Worm (Caenorhabditis elegans) whole organism, young adult: ENCODE results near the gene lgc-22.

ENCODE experiments used
- C17E4.6 ChIP-seq: fragments of 200-800 bp; sonication (Bioruptor generic); IDR thresholded peaks from 2 replicates; pipeline ENCODE4 v1.3.6; 2022; ENCODE audit warnings: missing genetic modification reagents, missing genetic modification characterization, missing compliant biosample characterization
- F23B12.7 ChIP-seq: sonication (generic microtip); optimal IDR thresholded peaks from 2 replicates; lab custom pipeline; 2017; ENCODE audit warnings: missing genetic modification characterization, mild to moderate bottlenecking, missing compliant biosample characterization, antibody characterized with exemption, moderate library complexity; ENCODE audit not compliant: insufficient read depth
- F57A8.1 ChIP-seq: fragments of 200-800 bp; sonication (Bioruptor generic); optimal IDR thresholded peaks from 2 replicates; lab custom pipeline; 2018; ENCODE audit warnings: mild to moderate bottlenecking, missing genetic modification characterization, moderate library complexity, missing compliant biosample characterization
- bed-1 ChIP-seq: fragments of 200-800 bp; sonication (Bioruptor generic); IDR thresholded peaks from 2 replicates; pipeline ENCODE4 v1.3.6; 2022; ENCODE audit warnings: missing genetic modification reagents, missing genetic modification characterization, missing compliant biosample characterization
- cebp-1 ChIP-seq, 2 experiments: fragments of 200-800 bp in 1 of 2; sonication (Bioruptor generic) in 1 of 2; sonication (generic microtip) in 1 of 2; IDR thresholded peaks in 1 of 2; optimal IDR thresholded peaks in 1 of 2; 2 replicates each; pipeline versions ENCODE4 v1.3.6 to Lab custom; 2017 to 2022; ENCODE audit warnings: missing compliant biosample characterization in 2 of 2, missing genetic modification characterization in 2 of 2, mild to moderate bottlenecking in 1 of 2, missing genetic modification reagents in 1 of 2, moderate library complexity in 1 of 2
- ceh-100 ChIP-seq: fragments of 200-800 bp; sonication (Bioruptor generic); IDR thresholded peaks from 2 replicates; pipeline ENCODE4 v1.3.6; 2022; ENCODE audit warnings: missing genetic modification reagents, missing genetic modification characterization, missing compliant biosample characterization
- hrde-1 ChIP-seq: sonication (generic microtip); optimal IDR thresholded peaks from 2 replicates; lab custom pipeline; 2016; ENCODE audit warnings: missing genetic modification characterization, mild to moderate bottlenecking, missing compliant biosample characterization, moderate library complexity, missing genotype, missing genetic modification reagents, borderline replicate concordance
- nfya-1 ChIP-seq: sonication (generic microtip); optimal IDR thresholded peaks from 2 replicates; lab custom pipeline; 2017; ENCODE audit warnings: antibody characterized with exemption, missing compliant biosample characterization, missing genetic modification characterization, borderline replicate concordance; ENCODE audit not compliant: insufficient read depth
- nhr-80 ChIP-seq: sonication (generic microtip); optimal IDR thresholded peaks from 2 replicates; lab custom pipeline; 2016; ENCODE audit warnings: missing genetic modification characterization, missing compliant biosample characterization
- sdz-38 ChIP-seq: sonication (generic microtip); optimal IDR thresholded peaks from 2 replicates; lab custom pipeline; 2016; ENCODE audit warnings: missing genotype, missing genetic modification characterization, missing compliant biosample characterization
- snpc-1.3 ChIP-seq: sonication (generic microtip); optimal IDR thresholded peaks from 2 replicates; lab custom pipeline; 2017; ENCODE audit warnings: missing genetic modification characterization, mild to moderate bottlenecking, missing compliant biosample characterization, antibody characterized with exemption, moderate library complexity, missing genotype, missing genetic modification reagents; ENCODE audit not compliant: insufficient read depth
- snpc-4 ChIP-seq, 5 experiments: fragments of 150-350 bp in 1 of 5; sonication (generic microtip) in 4 of 5; optimal IDR thresholded peaks; 2 replicates each; lab custom pipeline; 2014 to 2018; ENCODE audit warnings: missing genetic modification characterization in 5 of 5, missing biosample characterization in 3 of 5, antibody characterized with exemption in 2 of 5, mild to moderate bottlenecking in 2 of 5, missing compliant biosample characterization in 2 of 5, missing genotype in 2 of 5, moderate library complexity in 2 of 5, missing genetic modification reagents in 1 of 5
- unc-62 ChIP-seq: fragments of 150-350 bp; optimal IDR thresholded peaks from 2 replicates; lab custom pipeline; 2014; ENCODE audit warnings: missing biosample characterization, missing genetic modification reagents, missing genetic modification characterization

- no peak for TF ChIP-seq snpc-4 (GFP tag; optimal IDR thresholded peaks at IDR 0.05; lab: Kevin White, UChicago)
- TF ChIP-seq snpc-4 (tag; optimal IDR thresholded peaks at IDR 0.05; lab: Kevin White, UChicago) = no peak
- TF ChIP-seq hrde-1 (tag; lab: Kevin White, UChicago) = no peak
- TF ChIP-seq nfya-1 (tag; lab: Kevin White, UChicago) = no peak
- no peak for TF ChIP-seq F57A8.1 (GFP tag; lab: Kevin White, UChicago)
- no peak for TF ChIP-seq unc-62 (GFP tag; lab: Kevin White, UChicago)
- no peak for TF ChIP-seq bed-1
- TF ChIP-seq F23B12.7 (tag; lab: Kevin White, UChicago) = no peak
- no peak for TF ChIP-seq nhr-80
- no peak for TF ChIP-seq ceh-100
- TF ChIP-seq sdz-38 (tag; lab: Kevin White, UChicago) = no peak
- TF ChIP-seq C17E4.6 (GFP tag; lab: Robert Waterston, UW) = no peak
- TF ChIP-seq cebp-1 (GFP tag; IDR thresholded peaks at IDR 0.05; lab: Robert Waterston, UW) = no peak
- no peak for TF ChIP-seq cebp-1 (tag; optimal IDR thresholded peaks at IDR 0.05; lab: Kevin White, UChicago)
- no peak for TF ChIP-seq snpc-1.3 (tag; lab: Kevin White, UChicago)
Observed at ce11 chrIV:4284020-4284419, 17.1 kb upstream of the lgc-22 start, which contains the start of gene F15E6.6.
